Worm (Caenorhabditis elegans) whole organism, L4 larva: ENCODE data around the gene T05C7.8.
A peak's percentile ranks its signal among the peaks of the same experiment; 100 is the strongest.
"Not testable (repeated sequence)": the region's sequence is repeated elsewhere in the genome, so short reads cannot be mapped to it uniquely, and the experiment has no call there.

Source experiments
- D1046.2 ChIP-seq: fragments of 200-800 bp; sonication (Bioruptor generic); IDR thresholded peaks from 2 replicates; pipeline ENCODE4 v1.3.6; 2022; ENCODE audit warnings: missing genetic modification characterization, missing compliant biosample characterization
- F26F4.8 ChIP-seq: fragments of 200-800 bp; sonication (Bioruptor generic); conservative IDR thresholded peaks from 2 replicates; pipeline ENCODE4 v1.3.6; 2022; ENCODE audit warnings: missing genetic modification characterization, missing compliant biosample characterization
- F37D6.2 ChIP-seq: sonication (generic microtip); optimal IDR thresholded peaks from 2 replicates; lab custom pipeline; 2016; ENCODE audit warnings: mild to moderate bottlenecking, missing genetic modification characterization, missing compliant biosample characterization
- T20F7.1 ChIP-seq: fragments of 200-800 bp; sonication (Bioruptor generic); optimal IDR thresholded peaks from 2 replicates; lab custom pipeline; 2018; ENCODE audit warnings: mild to moderate bottlenecking, missing genetic modification characterization, missing compliant biosample characterization
- T26A8.4 ChIP-seq: fragments of 200-800 bp; sonication (Bioruptor generic); IDR thresholded peaks from 2 replicates; pipeline ENCODE4 v1.3.6; 2022; ENCODE audit warnings: missing genetic modification characterization, missing compliant biosample characterization
- Y48G9A.11 ChIP-seq: fragments of 200-800 bp; sonication (Bioruptor generic); IDR thresholded peaks from 2 replicates; pipeline ENCODE4 v1.3.6; 2022; ENCODE audit warnings: missing genetic modification reagents, missing genetic modification characterization, missing compliant biosample characterization
- aha-1 ChIP-seq: fragments of 150-350 bp; peaks from one replicate; lab custom pipeline; 2014; ENCODE audit warnings: missing biosample characterization, missing genetic modification characterization
- attf-4 ChIP-seq: sonication (generic microtip); optimal IDR thresholded peaks from 3 replicates; lab custom pipeline; 2017; ENCODE audit warnings: missing biosample characterization, missing genetic modification characterization
- ceh-20 ChIP-seq: fragments of 200-800 bp; sonication (Bioruptor generic); IDR thresholded peaks from 2 replicates; pipeline ENCODE4 v1.3.6; 2022; ENCODE audit warnings: missing genetic modification reagents, missing genetic modification characterization, missing compliant biosample characterization
- ceh-62 ChIP-seq: sonication (generic microtip); optimal IDR thresholded peaks from 2 replicates; lab custom pipeline; 2017; ENCODE audit warnings: missing biosample characterization, missing genetic modification characterization
- dpl-1 ChIP-seq: fragments of 150-350 bp; optimal IDR thresholded peaks from 2 replicates; lab custom pipeline; 2014; ENCODE audit warnings: missing biosample characterization, missing genetic modification reagents, missing genetic modification characterization
- duxl-1 ChIP-seq: sonication (generic microtip); optimal IDR thresholded peaks from 2 replicates; lab custom pipeline; 2016; ENCODE audit warnings: mild to moderate bottlenecking, missing genetic modification characterization, moderate library complexity, missing compliant biosample characterization; ENCODE audit not compliant: poor library complexity
- dve-1 ChIP-seq: sonication (generic microtip); optimal IDR thresholded peaks from 2 replicates; lab custom pipeline; 2017; ENCODE audit warnings: antibody characterized with exemption, mild to moderate bottlenecking, missing genetic modification characterization, missing compliant biosample characterization; ENCODE audit not compliant: insufficient read depth
- hif-1 ChIP-seq, 2 experiments: sonication (generic microtip); optimal IDR thresholded peaks; 2 replicates each; lab custom pipeline; 2016 to 2017; ENCODE audit warnings: missing compliant biosample characterization in 2 of 2, missing genetic modification characterization in 2 of 2, missing genetic modification reagents in 2 of 2, missing genotype in 2 of 2, mild to moderate bottlenecking in 1 of 2
- hmg-1.1 ChIP-seq: fragments of 200-800 bp; sonication (Bioruptor generic); IDR thresholded peaks from 2 replicates; pipeline ENCODE4 v1.3.6; 2022; ENCODE audit warnings: missing genetic modification reagents, missing genetic modification characterization, missing compliant biosample characterization
- lin-1 ChIP-seq: fragments of 200-800 bp; sonication (Bioruptor generic); IDR thresholded peaks from 2 replicates; pipeline ENCODE4 v1.3.6; 2022; ENCODE audit warnings: missing genetic modification reagents, missing genetic modification characterization, missing compliant biosample characterization
- lin-15B ChIP-seq: fragments of 150-350 bp; sonication (generic microtip); optimal IDR thresholded peaks from 3 replicates; lab custom pipeline; 2014; ENCODE audit warnings: missing biosample characterization, missing genetic modification characterization
- lsy-2 ChIP-seq, 2 experiments: fragments of 150-350 bp in 1 of 2; sonication (generic microtip) in 1 of 2; optimal IDR thresholded peaks; 2 replicates each; lab custom pipeline; 2014 to 2017; ENCODE audit warnings: missing biosample characterization in 2 of 2, missing genetic modification characterization in 2 of 2
- madf-9 ChIP-seq: fragments of 200-800 bp; sonication (Bioruptor generic); conservative IDR thresholded peaks from 2 replicates; pipeline ENCODE4 v1.3.6; 2022; ENCODE audit warnings: missing genetic modification reagents, missing genetic modification characterization, missing compliant biosample characterization
- mes-2 ChIP-seq: sonication (generic microtip); optimal IDR thresholded peaks from 2 replicates; lab custom pipeline; 2016; ENCODE audit warnings: missing genotype, mild to moderate bottlenecking, missing genetic modification characterization, missing compliant biosample characterization; ENCODE audit not compliant: poor library complexity, severe bottlenecking
- mxl-2 ChIP-seq: fragments of 200-800 bp; sonication (Bioruptor generic); conservative IDR thresholded peaks from 2 replicates; pipeline ENCODE4 v1.3.6; 2022; ENCODE audit warnings: missing genetic modification reagents, missing genetic modification characterization, missing compliant biosample characterization
- nhr-102 ChIP-seq: sonication (generic microtip); optimal IDR thresholded peaks from 2 replicates; lab custom pipeline; 2016; ENCODE audit warnings: mild to moderate bottlenecking, missing genetic modification characterization, moderate library complexity, missing compliant biosample characterization
- nhr-25 ChIP-seq: sonication (generic microtip); optimal IDR thresholded peaks from 2 replicates; lab custom pipeline; 2017; ENCODE audit warnings: missing genetic modification characterization, mild to moderate bottlenecking, missing compliant biosample characterization, antibody characterized with exemption, moderate library complexity, borderline replicate concordance; ENCODE audit not compliant: insufficient read depth
- nhr-28 ChIP-seq: fragments of 150-350 bp; optimal IDR thresholded peaks from 2 replicates; lab custom pipeline; 2014; ENCODE audit warnings: missing biosample characterization, missing genetic modification characterization
- nhr-41 ChIP-seq: fragments of 200-800 bp; sonication (Bioruptor generic); IDR thresholded peaks from 2 replicates; pipeline ENCODE4 v1.3.6; 2022; ENCODE audit warnings: missing genetic modification reagents, missing genetic modification characterization, missing compliant biosample characterization
- nhr-42 ChIP-seq: fragments of 200-800 bp; sonication (Bioruptor generic); IDR thresholded peaks from 2 replicates; pipeline ENCODE4 v1.3.6; 2022; ENCODE audit warnings: missing genetic modification characterization, missing compliant biosample characterization
- nhr-6 ChIP-seq: fragments of 150-350 bp; optimal IDR thresholded peaks from 2 replicates; lab custom pipeline; 2014; ENCODE audit warnings: missing biosample characterization, missing genetic modification characterization
- rbr-2 ChIP-seq: sonication (generic microtip); optimal IDR thresholded peaks from 2 replicates; lab custom pipeline; 2016; ENCODE audit warnings: missing genotype, missing genetic modification characterization, missing compliant biosample characterization
- sdz-12 ChIP-seq: fragments of 200-800 bp; sonication (Bioruptor generic); optimal IDR thresholded peaks from 2 replicates; lab custom pipeline; 2018; ENCODE audit warnings: mild to moderate bottlenecking, missing genetic modification characterization, missing compliant biosample characterization
- spr-1 ChIP-seq: sonication (generic microtip); optimal IDR thresholded peaks from 2 replicates; lab custom pipeline; 2016; ENCODE audit warnings: mild to moderate bottlenecking, missing genetic modification characterization, missing compliant biosample characterization
- tra-1 ChIP-seq: fragments of 200-800 bp; sonication (Bioruptor generic); IDR thresholded peaks from 2 replicates; pipeline ENCODE4 v1.3.6; 2022; ENCODE audit warnings: missing genetic modification reagents, missing genetic modification characterization, missing compliant biosample characterization
- zag-1 ChIP-seq: fragments of 150-350 bp; optimal IDR thresholded peaks from 2 replicates; lab custom pipeline; 2014; ENCODE audit warnings: missing biosample characterization, missing genetic modification characterization
- ztf-7 ChIP-seq: fragments of 150-350 bp; optimal IDR thresholded peaks from 2 replicates; lab custom pipeline; 2014; ENCODE audit warnings: missing biosample characterization, missing genetic modification characterization

Gene T05C7.8

ce11 chrIV:51219-51618, 25.0 kb upstream of the T05C7.8 start (continued):
- no peak for TF ChIP-seq mxl-2 (GFP tag; lab: Robert Waterston, UW)
- no peak for TF ChIP-seq ceh-20 (GFP tag; lab: Robert Waterston, UW)
- peak; percentile 71 for TF ChIP-seq nhr-28
- peak; percentile 68 for TF ChIP-seq aha-1 (tag; lab: Kevin White, UChicago)
- TF ChIP-seq Y48G9A.11 (GFP tag; lab: Robert Waterston, UW) = no peak
- TF ChIP-seq ztf-7 = peak; percentile 13
- TF ChIP-seq zag-1 (tag; lab: Kevin White, UChicago) = no peak
- peak; percentile 73 for TF ChIP-seq dve-1
- no peak for TF ChIP-seq D1046.2
- no peak for TF ChIP-seq nhr-42 (GFP tag; lab: Robert Waterston, UW)
- no peak for TF ChIP-seq F37D6.2
- TF ChIP-seq nhr-41 (GFP tag; lab: Robert Waterston, UW) = no peak
- peak; percentile 34 for TF ChIP-seq duxl-1 (tag; lab: Kevin White, UChicago)
- peak; percentile 43 for TF ChIP-seq nhr-102 (tag; lab: Kevin White, UChicago)
- no peak; the same call in 1 of the 2 replicates for TF ChIP-seq lin-1
- peak; percentile 72 for TF ChIP-seq hmg-1.1
- no peak for TF ChIP-seq ceh-62 (tag; lab: Kevin White, UChicago)
- TF ChIP-seq attf-4 (tag; lab: Kevin White, UChicago) = no peak
- TF ChIP-seq hif-1 (tag; optimal IDR thresholded peaks at IDR 0.05; lab: Kevin White, UChicago) = peak in 1 of 2 experiments; percentile 42
- TF ChIP-seq nhr-6 (tag; lab: Kevin White, UChicago) = no peak
- peak; percentile 63 for TF ChIP-seq nhr-25 (tag; lab: Kevin White, UChicago)
- TF ChIP-seq mes-2 (tag; lab: Kevin White, UChicago) = peak; percentile 65
- peak in 1 of 2 experiments; percentile 21 for TF ChIP-seq lsy-2 (tag; optimal IDR thresholded peaks at IDR 0.05; lab: Kevin White, UChicago)
- TF ChIP-seq lin-15B (tag; lab: Kevin White, UChicago) = no peak

ce11 chrIV:53539-53938, 22.6 kb upstream of the T05C7.8 start, which contains the start of gene T05C7.4:
TSS of gene T05C7.4 (minus strand) at chrIV:53639.
- TF ChIP-seq spr-1 (tag; lab: Kevin White, UChicago) (no peak), Y48G9A.11 (GFP tag; lab: Robert Waterston, UW) (no peak), madf-9 (no peak), attf-4 (tag; lab: Kevin White, UChicago) (no peak), F26F4.8 (GFP tag; lab: Robert Waterston, UW) (no peak)

ce11 chrIV:58818-59217, 17.4 kb upstream of the T05C7.8 start, which contains the start of gene T05C7.5:
TSS of gene T05C7.5 (minus strand) at chrIV:58918.
- TF ChIP-seq rbr-2 (tag; lab: Kevin White, UChicago) (no peak), T20F7.1 (GFP tag; lab: Kevin White, UChicago) (no peak), sdz-12 (no peak), nhr-41 (GFP tag; lab: Robert Waterston, UW) (no peak)
- TF ChIP-seq, all 104 proteins: peak for 0

ce11 chrIV:61448-61847, 14.7 kb upstream of the T05C7.8 start, which contains the start of gene T05C7.7:
TSS of gene T05C7.7 (plus strand) at chrIV:61748.
- TF ChIP-seq spr-1 (tag; lab: Kevin White, UChicago); F37D6.2; tra-1 (GFP tag; lab: Robert Waterston, UW): not testable (repeated sequence)

ce11 chrIV:71266-71665, 4.9 kb upstream of the T05C7.8 start:
- TF ChIP-seq D1046.2 = 0 out of 2 replicates have a peak, but pooled peaks have one; percentile 53
- no peak for TF ChIP-seq dpl-1 (GFP tag; lab: Kevin White, UChicago)
- TF ChIP-seq T26A8.4 = no peak
